Worm (Caenorhabditis elegans) whole organism, young adult: Measurements from ENCODE around the gene lgc-49.
A peak's percentile ranks its signal among the peaks of the same experiment; 100 is the strongest.

Source experiments
- B0261.1 ChIP-seq: sonication (generic microtip); optimal IDR thresholded peaks from 2 replicates; lab custom pipeline; 2016; ENCODE audit warnings: mild to moderate bottlenecking, missing genetic modification characterization, moderate library complexity, missing compliant biosample characterization
- B0336.3 ChIP-seq: fragments of 200-800 bp; sonication (Bioruptor generic); IDR thresholded peaks from 2 replicates; pipeline ENCODE4 v1.3.6; 2022; ENCODE audit warnings: missing genetic modification characterization, missing compliant biosample characterization
- D2030.7 ChIP-seq: fragments of 200-800 bp; sonication (Bioruptor generic); IDR thresholded peaks from 2 replicates; pipeline ENCODE4 v1.3.6; 2022; ENCODE audit warnings: missing genetic modification reagents, missing genetic modification characterization, missing compliant biosample characterization
- F57A8.1 ChIP-seq: fragments of 200-800 bp; sonication (Bioruptor generic); optimal IDR thresholded peaks from 2 replicates; lab custom pipeline; 2018; ENCODE audit warnings: mild to moderate bottlenecking, missing genetic modification characterization, moderate library complexity, missing compliant biosample characterization
- F57C9.4 ChIP-seq: sonication (generic microtip); optimal IDR thresholded peaks from 2 replicates; lab custom pipeline; 2017; ENCODE audit warnings: mild to moderate bottlenecking, missing genetic modification characterization, missing compliant biosample characterization
- K11D2.4 ChIP-seq: fragments of 200-800 bp; sonication (Bioruptor generic); IDR thresholded peaks from 2 replicates; pipeline ENCODE4 v1.3.6; 2022; ENCODE audit warnings: missing genetic modification reagents, missing genetic modification characterization, missing compliant biosample characterization
- T07F8.4 ChIP-seq: sonication (generic microtip); optimal IDR thresholded peaks from 2 replicates; lab custom pipeline; 2016; ENCODE audit warnings: mild to moderate bottlenecking, missing genetic modification characterization, moderate library complexity, missing compliant biosample characterization
- Y53F4B.3 ChIP-seq: fragments of 200-800 bp; sonication (Bioruptor generic); IDR thresholded peaks from 2 replicates; pipeline ENCODE4 v1.3.6; 2022; ENCODE audit warnings: missing genetic modification reagents, missing genetic modification characterization, missing compliant biosample characterization
- Y79H2A.3 ChIP-seq: fragments of 200-800 bp; sonication (Bioruptor generic); conservative IDR thresholded peaks from 2 replicates; pipeline ENCODE4 v1.3.6; 2022; ENCODE audit warnings: missing genetic modification reagents, missing genetic modification characterization, missing compliant biosample characterization
- Y95B8A.8 ChIP-seq: fragments of 200-800 bp; sonication (Bioruptor generic); IDR thresholded peaks from 2 replicates; pipeline ENCODE4 v1.3.6; 2022; ENCODE audit warnings: missing genetic modification reagents, missing genetic modification characterization, missing compliant biosample characterization
- akir-1 ChIP-seq: fragments of 200-800 bp; sonication (Bioruptor generic); optimal IDR thresholded peaks from 2 replicates; lab custom pipeline; 2018; ENCODE audit warnings: mild to moderate bottlenecking, missing genetic modification characterization, moderate library complexity, missing compliant biosample characterization
- ama-1 ChIP-seq, 3 experiments: fragments of 150-350 bp in 1 of 3; sonication (generic microtip) in 2 of 3; optimal IDR thresholded peaks; 2 replicates each; lab custom pipeline; 2014 to 2018; ENCODE audit warnings: missing biosample characterization in 2 of 3, missing genetic modification characterization in 2 of 3, missing genetic modification reagents in 2 of 3
- aptf-2 ChIP-seq: fragments of 200-800 bp; sonication (Bioruptor generic); conservative IDR thresholded peaks from 2 replicates; pipeline ENCODE4 v1.3.6; 2022; ENCODE audit warnings: missing genetic modification reagents, missing genetic modification characterization, missing compliant biosample characterization
- attf-5 ChIP-seq: fragments of 200-800 bp; sonication (Bioruptor generic); optimal IDR thresholded peaks from 2 replicates; lab custom pipeline; 2018; ENCODE audit warnings: mild to moderate bottlenecking, missing genetic modification characterization, missing compliant biosample characterization
- cebp-1 ChIP-seq, 2 experiments: fragments of 200-800 bp in 1 of 2; sonication (Bioruptor generic) in 1 of 2; sonication (generic microtip) in 1 of 2; IDR thresholded peaks in 1 of 2; optimal IDR thresholded peaks in 1 of 2; 2 replicates each; pipeline versions ENCODE4 v1.3.6 to Lab custom; 2017 to 2022; ENCODE audit warnings: missing compliant biosample characterization in 2 of 2, missing genetic modification characterization in 2 of 2, mild to moderate bottlenecking in 1 of 2, missing genetic modification reagents in 1 of 2, moderate library complexity in 1 of 2
- ceh-58 ChIP-seq: fragments of 200-800 bp; sonication (Bioruptor generic); IDR thresholded peaks from 2 replicates; pipeline ENCODE4 v1.3.6; 2022; ENCODE audit warnings: missing genetic modification characterization, missing compliant biosample characterization
- fkh-3 ChIP-seq: sonication (generic microtip); optimal IDR thresholded peaks from 2 replicates; lab custom pipeline; 2016; ENCODE audit warnings: mild to moderate bottlenecking, missing genetic modification characterization, missing compliant biosample characterization
- him-1 ChIP-seq: sonication (generic microtip); optimal IDR thresholded peaks from 2 replicates; lab custom pipeline; 2016; ENCODE audit warnings: missing genotype, missing genetic modification reagents, missing genetic modification characterization, missing compliant biosample characterization
- hlh-26 ChIP-seq: fragments of 200-800 bp; sonication (Bioruptor generic); conservative IDR thresholded peaks from 2 replicates; pipeline ENCODE4 v1.3.6; 2022; ENCODE audit warnings: missing genetic modification reagents, missing genetic modification characterization, missing compliant biosample characterization
- lin-26 ChIP-seq: fragments of 200-800 bp; sonication (Bioruptor generic); IDR thresholded peaks from 2 replicates; pipeline ENCODE4 v1.3.6; 2022; ENCODE audit warnings: missing genetic modification reagents, missing genetic modification characterization, missing compliant biosample characterization
- madf-6 ChIP-seq: fragments of 200-800 bp; sonication (Bioruptor generic); IDR thresholded peaks from 2 replicates; pipeline ENCODE4 v1.3.6; 2022; ENCODE audit warnings: missing genetic modification reagents, missing genetic modification characterization, missing compliant biosample characterization
- mxl-1 ChIP-seq: sonication (generic microtip); optimal IDR thresholded peaks from 2 replicates; lab custom pipeline; 2016; ENCODE audit warnings: missing genetic modification characterization, missing compliant biosample characterization
- nfya-1 ChIP-seq: sonication (generic microtip); optimal IDR thresholded peaks from 2 replicates; lab custom pipeline; 2017; ENCODE audit warnings: antibody characterized with exemption, missing compliant biosample characterization, missing genetic modification characterization, borderline replicate concordance; ENCODE audit not compliant: insufficient read depth
- rec-8 ChIP-seq, 2 experiments: sonication (generic microtip); optimal IDR thresholded peaks; 2 replicates each; lab custom pipeline; 2016; ENCODE audit warnings: mild to moderate bottlenecking in 2 of 2, missing genetic modification characterization in 2 of 2, missing genetic modification reagents in 2 of 2, missing genotype in 2 of 2, missing biosample characterization in 1 of 2, missing compliant biosample characterization in 1 of 2, moderate library complexity in 1 of 2
- sea-2 ChIP-seq: fragments of 200-800 bp; sonication (Bioruptor generic); IDR thresholded peaks from 2 replicates; pipeline ENCODE4 v1.3.6; 2022; ENCODE audit warnings: missing genetic modification characterization, missing compliant biosample characterization
- snpc-1.1 ChIP-seq: sonication (generic microtip); optimal IDR thresholded peaks from 2 replicates; lab custom pipeline; 2017; ENCODE audit warnings: missing genetic modification characterization, mild to moderate bottlenecking, missing compliant biosample characterization, antibody characterized with exemption, moderate library complexity, missing genotype, missing genetic modification reagents; ENCODE audit not compliant: insufficient read depth
- snpc-3.4 ChIP-seq: sonication (generic microtip); optimal IDR thresholded peaks from 2 replicates; lab custom pipeline; 2017; ENCODE audit warnings: missing genetic modification characterization, mild to moderate bottlenecking, missing compliant biosample characterization, antibody characterized with exemption, moderate library complexity, missing genotype, missing genetic modification reagents
- somi-1 ChIP-seq: fragments of 200-800 bp; sonication (Bioruptor generic); optimal IDR thresholded peaks from 2 replicates; lab custom pipeline; 2018; ENCODE audit warnings: mild to moderate bottlenecking, missing genetic modification characterization, missing compliant biosample characterization
- tbp1 ChIP-seq: fragments of 200-800 bp; sonication (Bioruptor generic); optimal IDR thresholded peaks from 2 replicates; lab custom pipeline; 2018; ENCODE audit warnings: mild to moderate bottlenecking, missing genetic modification characterization, missing compliant biosample characterization
- tbx-9 ChIP-seq: sonication (generic microtip); optimal IDR thresholded peaks from 2 replicates; lab custom pipeline; 2016; ENCODE audit warnings: borderline replicate concordance, missing genetic modification characterization, inconsistent platforms, missing compliant biosample characterization
- unc-130 ChIP-seq: sonication (generic microtip); optimal IDR thresholded peaks from 2 replicates; lab custom pipeline; 2016; ENCODE audit warnings: missing genetic modification reagents, missing genetic modification characterization, missing compliant biosample characterization
- xnd-1 ChIP-seq: sonication (generic microtip); optimal IDR thresholded peaks from 2 replicates; lab custom pipeline; 2016; ENCODE audit warnings: missing genotype, missing genetic modification reagents, missing genetic modification characterization, missing compliant biosample characterization
- ztf-18 ChIP-seq: sonication (generic microtip); optimal IDR thresholded peaks from 2 replicates; lab custom pipeline; 2016; ENCODE audit warnings: missing genotype, mild to moderate bottlenecking, missing genetic modification characterization, missing compliant biosample characterization

The lgc-49 gene

ce11 chrV:11176693-11177304 lies 14.3 kb upstream of the lgc-49 start (continued):
- peak; percentile 15 for TF ChIP-seq T07F8.4 (tag; lab: Kevin White, UChicago)
- peak; percentile 79 for TF ChIP-seq tbp1 (GFP tag; lab: Kevin White, UChicago)
- peak; percentile 57 for TF ChIP-seq unc-130 (GFP tag; lab: Kevin White, UChicago)
- peak; percentile 43; the same call in 1 of the 2 replicates for TF ChIP-seq aptf-2 (GFP tag; lab: Robert Waterston, UW)
- peak; percentile 85 for TF ChIP-seq him-1 (tag; lab: Kevin White, UChicago)
- peak in 1 of 2 experiments; percentile 31 for TF ChIP-seq rec-8 (tag; optimal IDR thresholded peaks at IDR 0.05; lab: Kevin White, UChicago)
- TF ChIP-seq B0261.1 (tag; lab: Kevin White, UChicago): peak; percentile 38
- TF ChIP-seq, all 124 proteins: peak for 45; not testable (repeated sequence) for 79

ce11 chrV:11177577-11177976 lies 13.5 kb upstream of the lgc-49 start, which contains the start of gene gpa-1:
gpa-1 (minus strand) TSS chrV:11177677.
- TF ChIP-seq fkh-3 (tag; lab: Kevin White, UChicago): no peak
- TF ChIP-seq xnd-1: no peak
- no peak for TF ChIP-seq akir-1 (GFP tag; lab: Kevin White, UChicago)
- TF ChIP-seq Y79H2A.3 (GFP tag; lab: Robert Waterston, UW): no peak
- TF ChIP-seq somi-1 (GFP tag; lab: Kevin White, UChicago): no peak
- no peak for TF ChIP-seq lin-26 (GFP tag; lab: Robert Waterston, UW)
- no peak for TF ChIP-seq attf-5 (GFP tag; lab: Kevin White, UChicago)
- no peak for TF ChIP-seq cebp-1 (GFP tag; IDR thresholded peaks at IDR 0.05; lab: Robert Waterston, UW)
- no peak for TF ChIP-seq cebp-1 (tag; optimal IDR thresholded peaks at IDR 0.05; lab: Kevin White, UChicago)
- no peak for TF ChIP-seq hlh-26
- no peak for TF ChIP-seq F57C9.4 (tag; lab: Kevin White, UChicago)
- no peak for TF ChIP-seq Y95B8A.8
- TF ChIP-seq unc-130 (GFP tag; lab: Kevin White, UChicago): no peak
- TF ChIP-seq K11D2.4 (GFP tag; lab: Robert Waterston, UW): no peak
- TF ChIP-seq nfya-1 (tag; lab: Kevin White, UChicago): no peak
- TF ChIP-seq mxl-1 (tag; lab: Kevin White, UChicago): no peak
- no peak for TF ChIP-seq tbx-9 (tag; lab: Kevin White, UChicago)

ce11 chrV:11180951-11181350 lies 10.1 kb upstream of the lgc-49 start:
- TF ChIP-seq snpc-3.4 (tag; lab: Kevin White, UChicago) (no peak), D2030.7 (no peak), sea-2 (GFP tag; lab: Robert Waterston, UW) (no peak), tbp1 (GFP tag; lab: Kevin White, UChicago) (no peak), B0336.3 (GFP tag; lab: Robert Waterston, UW) (no peak), ztf-18 (no peak), rec-8 (tag; optimal IDR thresholded peaks at IDR 0.05; lab: Kevin White, UChicago) (no peak), ceh-58 (no peak), madf-6 (GFP tag; lab: Robert Waterston, UW) (no peak), ama-1 (optimal IDR thresholded peaks at IDR 0.05; lab: Kevin White, UChicago) (no peak), ama-1 (GFP tag; optimal IDR thresholded peaks at IDR 0.05; lab: Kevin White, UChicago) (no peak), snpc-1.1 (tag; lab: Kevin White, UChicago) (no peak), Y53F4B.3 (GFP tag; lab: Robert Waterston, UW) (no peak), attf-5 (GFP tag; lab: Kevin White, UChicago) (no peak), F57A8.1 (GFP tag; lab: Kevin White, UChicago) (no peak)
